Fruit fly (Drosophila melanogaster): ENCODE results near the gene Pfdn1.

The Pfdn1 gene

dm6 chr2L:6065823-6066222 is 3.1 kb upstream of the Pfdn1 start, which contains the start of the genes Fbw5 and CG9147 (continued):
- peak; percentile 88 for TF ChIP-seq Sry-δ (GFP tag; optimal IDR thresholded peaks at IDR 0.05)
- peak; percentile 90 for TF ChIP-seq CG8359 (GFP tag; optimal IDR thresholded peaks at IDR 0.05; ENCODE audit: borderline replicate concordance)
- TF ChIP-seq CG6683 (GFP tag; optimal IDR thresholded peaks at IDR 0.05), result peak; percentile 96
- TF ChIP-seq CG3163 (GFP tag; optimal IDR thresholded peaks at IDR 0.05), result peak; percentile 95
- TF ChIP-seq Dip2 (GFP tag; IDR thresholded peaks at IDR 0.05), result peak; percentile 54
- peak; percentile 99 for TF ChIP-seq CG12155 (GFP tag; optimal IDR thresholded peaks at IDR 0.05)
- TF ChIP-seq CG34376 (GFP tag; optimal IDR thresholded peaks at IDR 0.05), result peak; percentile 99
- peak; percentile 100 for TF ChIP-seq tio (GFP tag; optimal IDR thresholded peaks at IDR 0.05)
- TF ChIP-seq CG9215 (GFP tag; IDR thresholded peaks at IDR 0.05), result peak; percentile 96
- TF ChIP-seq sqz (GFP tag; optimal IDR thresholded peaks at IDR 0.05), result peak; percentile 97
- TF ChIP-seq onecut (GFP tag; IDR thresholded peaks at IDR 0.05), result peak; percentile 99
- TF ChIP-seq emc (GFP tag; optimal IDR thresholded peaks at IDR 0.05), result peak; percentile 98
- peak; percentile 98 for TF ChIP-seq CG4404 (GFP tag; IDR thresholded peaks at IDR 0.05)
- peak; percentile 99 for TF ChIP-seq CG7786 (GFP tag; optimal IDR thresholded peaks at IDR 0.05)
- TF ChIP-seq ssp (GFP tag; IDR thresholded peaks at IDR 0.05), result peak; percentile 96
- TF ChIP-seq insv (GFP tag; optimal IDR thresholded peaks at IDR 0.05), result peak; percentile 70
- TF ChIP-seq sd (tag; optimal IDR thresholded peaks at IDR 0.05), result peak; percentile 99
- TF ChIP-seq da (GFP tag; optimal IDR thresholded peaks at IDR 0.05), result peak; percentile 99
- peak; percentile 99 for TF ChIP-seq wdn (GFP tag; IDR thresholded peaks at IDR 0.05)
- TF ChIP-seq CG16779 (GFP tag; IDR thresholded peaks at IDR 0.05), result peak; percentile 98
- TF ChIP-seq CG34224 (GFP tag; IDR thresholded peaks at IDR 0.05; ENCODE audit: partially characterized antibody), result peak; percentile 78
- peak; percentile 100 for TF ChIP-seq unpg (GFP tag; optimal IDR thresholded peaks at IDR 0.05)
- peak; percentile 100 for TF ChIP-seq lmd (GFP tag; IDR thresholded peaks at IDR 0.05)
- TF ChIP-seq schlank (tag; optimal IDR thresholded peaks at IDR 0.05), result peak; percentile 99
- TF ChIP-seq dimm (GFP tag; IDR thresholded peaks at IDR 0.05), result peak; percentile 99
- peak; percentile 99 for TF ChIP-seq Drgx (GFP tag; IDR thresholded peaks at IDR 0.05)
- peak; percentile 99 for TF ChIP-seq danr (GFP tag; IDR thresholded peaks at IDR 0.05)
- TF ChIP-seq CG8281 (tag; optimal IDR thresholded peaks at IDR 0.05), result peak; percentile 94
- peak; percentile 100 for TF ChIP-seq Xbp1 (GFP tag; optimal IDR thresholded peaks at IDR 0.05)
- TF ChIP-seq CG14441 (GFP tag; IDR thresholded peaks at IDR 0.05), result peak; percentile 99
- peak; percentile 99 for TF ChIP-seq slou (GFP tag; optimal IDR thresholded peaks at IDR 0.05)
- peak; percentile 100 for TF ChIP-seq gsb-n (tag; optimal IDR thresholded peaks at IDR 0.05)
- TF ChIP-seq CG13775 (GFP tag; optimal IDR thresholded peaks at IDR 0.05), result peak; percentile 99
- TF ChIP-seq CG16815 (GFP tag; optimal IDR thresholded peaks at IDR 0.05), result peak; percentile 100
- peak; percentile 96 for TF ChIP-seq Bdp1 (GFP tag; optimal IDR thresholded peaks at IDR 0.05)
- TF ChIP-seq Myb (GFP tag; optimal IDR thresholded peaks at IDR 0.05), result peak; percentile 95
- TF ChIP-seq CG4707 (GFP tag; optimal IDR thresholded peaks at IDR 0.05), result peak; percentile 98
- TF ChIP-seq CG14667 (GFP tag; IDR thresholded peaks at IDR 0.05), result peak; percentile 98
- peak; percentile 100 for TF ChIP-seq CG7556 (GFP tag; optimal IDR thresholded peaks at IDR 0.05)
- TF ChIP-seq Hsf (GFP tag; optimal IDR thresholded peaks at IDR 0.05), result peak; percentile 100
- peak; percentile 99 for TF ChIP-seq Awh (GFP tag; IDR thresholded peaks at IDR 0.05)
- peak; percentile 57; the same call in 2 of the 3 replicates for TF ChIP-seq Opbp (GFP tag; IDR thresholded peaks at IDR 0.05; ENCODE audit: partially characterized antibody)
- peak; percentile 99 for TF ChIP-seq CG18599 (GFP tag; optimal IDR thresholded peaks at IDR 0.05)
- TF ChIP-seq her (GFP tag; optimal IDR thresholded peaks at IDR 0.05), result peak; percentile 98
- TF ChIP-seq CG2875 (GFP tag; optimal IDR thresholded peaks at IDR 0.05), result peak; percentile 100
- TF ChIP-seq CG2199 (GFP tag; IDR thresholded peaks at IDR 0.05), result peak; percentile 98
- TF ChIP-seq vnd (GFP tag; IDR thresholded peaks at IDR 0.05; ENCODE audit: partially characterized antibody), result no peak; the same call in 2 of the 3 replicates
- peak; percentile 99 for TF ChIP-seq CG32772 (GFP tag; IDR thresholded peaks at IDR 0.05)
- TF ChIP-seq CG11504 (tag; optimal IDR thresholded peaks at IDR 0.05), result peak; percentile 99
- TF ChIP-seq Dek (tag; optimal IDR thresholded peaks at IDR 0.05), result peak; percentile 100
- TF ChIP-seq grn (GFP tag; optimal IDR thresholded peaks at IDR 0.05), result peak; percentile 97

All from whole organism, embryonic.